Fruit fly (Drosophila melanogaster) whole organism, prepupa: ENCODE results near the gene Osi21.

Experiments used
- CG11902 ChIP-seq: fragments of 200-800 bp; sonication (Bioruptor generic); optimal IDR thresholded peaks from 3 replicates; lab custom pipeline; 2016; ENCODE audit warnings: missing biosample characterization, missing genetic modification characterization
- CG3919 ChIP-seq: fragments of 200-800 bp; sonication (Bioruptor generic); optimal IDR thresholded peaks from 3 replicates; lab custom pipeline; 2016; ENCODE audit warnings: missing biosample characterization, missing genetic modification characterization
- CG4318 ChIP-seq: fragments of 200-800 bp; sonication (Bioruptor generic); optimal IDR thresholded peaks from 3 replicates; lab custom pipeline; 2017; ENCODE audit warnings: missing biosample characterization, mild to moderate bottlenecking, missing genetic modification characterization
- CG6808 ChIP-seq: fragments of 200-800 bp; sonication (Bioruptor generic); optimal IDR thresholded peaks from 3 replicates; lab custom pipeline; 2017; ENCODE audit warnings: missing biosample characterization, missing genetic modification characterization, mild to moderate bottlenecking, moderate library complexity, missing genetic modification reagents
- CG8319 ChIP-seq: fragments of 200-800 bp; sonication (Bioruptor generic); optimal IDR thresholded peaks from 3 replicates; lab custom pipeline; 2016; ENCODE audit warnings: missing biosample characterization, missing genetic modification characterization
- CG8632 ChIP-seq: fragments of 200-800 bp; sonication (Bioruptor generic); optimal IDR thresholded peaks from 3 replicates; lab custom pipeline; 2016; ENCODE audit warnings: missing biosample characterization, missing genetic modification characterization
- CG9139 ChIP-seq: fragments of 200-800 bp; sonication (Bioruptor generic); optimal IDR thresholded peaks from 3 replicates; lab custom pipeline; 2017; ENCODE audit warnings: missing biosample characterization, mild to moderate bottlenecking, missing genetic modification characterization
- Eip75B ChIP-seq: fragments of 200-800 bp; sonication (Bioruptor generic); optimal IDR thresholded peaks from 3 replicates; lab custom pipeline; 2016; ENCODE audit warnings: missing biosample characterization, missing genetic modification characterization
- Eip93F ChIP-seq: fragments of 200-800 bp; sonication (Bioruptor generic); optimal IDR thresholded peaks from 2 replicates; lab custom pipeline; 2016; ENCODE audit warnings: missing biosample characterization, mild to moderate bottlenecking, missing genetic modification characterization
- Gug ChIP-seq: fragments of 200-800 bp; sonication (Bioruptor generic); IDR thresholded peaks from 2 replicates; pipeline ENCODE4 v1.3.6; 2022; ENCODE audit warnings: missing biosample characterization, missing genetic modification characterization
- Sox102F ChIP-seq: fragments of 200-800 bp; sonication (Bioruptor generic); optimal IDR thresholded peaks from 2 replicates; lab custom pipeline; 2016; ENCODE audit warnings: missing biosample characterization, mild to moderate bottlenecking, missing genetic modification characterization
- topi ChIP-seq: fragments of 200-800 bp; sonication (Bioruptor generic); optimal IDR thresholded peaks from 3 replicates; lab custom pipeline; 2016; ENCODE audit warnings: missing biosample characterization, missing genetic modification characterization

- TF ChIP-seq CG9139 (no peak), Gug (GFP tag; lab: Robert Waterston, UW) (no peak), Eip93F (GFP tag; lab: Kevin White, UChicago) (no peak), Sox102F (GFP tag; lab: Kevin White, UChicago) (no peak), CG6808 (GFP tag; lab: Kevin White, UChicago) (no peak), Eip75B (GFP tag; lab: Kevin White, UChicago) (no peak), CG11902 (GFP tag; lab: Kevin White, UChicago) (no peak), CG8632 (GFP tag; lab: Kevin White, UChicago) (no peak), CG3919 (GFP tag; lab: Kevin White, UChicago) (no peak), topi (no peak), CG8319 (no peak), CG4318 (GFP tag; lab: Kevin White, UChicago) (no peak)
Measured at dm6 chr2L:11295762-11296161, 10.3 kb upstream of the Osi21 start.
